Fruit fly (Drosophila melanogaster): ENCODE data around the gene IntS12.

IntS12 gene

dm6 chr3R:26912615-26913014, 49.4 kb downstream of the IntS12 start, which contains the start of gene Ets97D (continued):
- TF ChIP-seq vfl (GFP tag; optimal IDR thresholded peaks at IDR 0.05) (peak; percentile 26), CG14710 (tag; optimal IDR thresholded peaks at IDR 0.05) (peak; percentile 63), unpg (GFP tag; optimal IDR thresholded peaks at IDR 0.05) (no peak), CG9797 (GFP tag; optimal IDR thresholded peaks at IDR 0.05) (peak; percentile 83), CG10543 (GFP tag; optimal IDR thresholded peaks at IDR 0.05) (no peak), CG15601 (tag; optimal IDR thresholded peaks at IDR 0.05) (peak; percentile 62), salm (tag; optimal IDR thresholded peaks at IDR 0.05) (no peak), p53 (GFP tag; optimal IDR thresholded peaks at IDR 0.05) (peak; percentile 1), gfzf (GFP tag; optimal IDR thresholded peaks at IDR 0.05) (peak; percentile 95), CG34224 (GFP tag; IDR thresholded peaks at IDR 0.05; ENCODE audit: partially characterized antibody) (peak; percentile 36; the same call in 2 of the 3 replicates), run (tag; optimal IDR thresholded peaks at IDR 0.05) (no peak), B-H2 (GFP tag; optimal IDR thresholded peaks at IDR 0.05) (peak; percentile 25), MBD-R2 (GFP tag; IDR thresholded peaks at IDR 0.05) (peak; percentile 82), CoRest (tag; optimal IDR thresholded peaks at IDR 0.05) (peak; percentile 38), CG7928 (GFP tag; optimal IDR thresholded peaks at IDR 0.05) (peak; percentile 97), CG8281 (tag; optimal IDR thresholded peaks at IDR 0.05) (no peak), dm (GFP tag; optimal IDR thresholded peaks at IDR 0.05) (peak; percentile 79), repo (GFP tag; optimal IDR thresholded peaks at IDR 0.05) (no peak), YL-1 (GFP tag; optimal IDR thresholded peaks at IDR 0.05) (peak; percentile 82), insv (GFP tag; optimal IDR thresholded peaks at IDR 0.05) (peak in 1 of 2 experiments; percentile 42), Scr (GFP tag; IDR thresholded peaks at IDR 0.05; ENCODE audit: partially characterized antibody) (peak; percentile 19; the same call in 1 of the 2 replicates), trem (tag; optimal IDR thresholded peaks at IDR 0.05) (peak; percentile 48), Dbx (GFP tag; IDR thresholded peaks at IDR 0.05) (no peak), CG4360 (GFP tag; IDR thresholded peaks at IDR 0.05) (0 out of 2 replicates have a peak, but pooled peaks have one; percentile 9), CrebB (tag; optimal IDR thresholded peaks at IDR 0.05) (no peak), CG8290 (GFP tag; optimal IDR thresholded peaks at IDR 0.05) (no peak), CG8290 (tag; optimal IDR thresholded peaks at IDR 0.05) (peak in 1 of 2 experiments; percentile 68), Dp (GFP tag; optimal IDR thresholded peaks at IDR 0.05) (peak; percentile 100), Sry-δ (GFP tag; optimal IDR thresholded peaks at IDR 0.05) (peak; percentile 27), NC2β (GFP tag; optimal IDR thresholded peaks at IDR 0.05) (peak; percentile 37), sima (GFP tag; optimal IDR thresholded peaks at IDR 0.05) (no peak), CG11723 (GFP tag; optimal IDR thresholded peaks at IDR 0.05) (no peak), CG17802 (tag; optimal IDR thresholded peaks at IDR 0.05) (no peak), E2f2 (GFP tag; IDR thresholded peaks at IDR 0.05) (peak; percentile 100), maf-S (GFP tag; optimal IDR thresholded peaks at IDR 0.05) (no peak), az2 (GFP tag; optimal IDR thresholded peaks at IDR 0.05) (no peak), CG4617 (GFP tag; optimal IDR thresholded peaks at IDR 0.05; ENCODE audit: borderline replicate concordance) (peak; percentile 94), stc (GFP tag; IDR thresholded peaks at IDR 0.05) (no peak), kah (GFP tag; optimal IDR thresholded peaks at IDR 0.05) (peak; percentile 75), CG13287 (GFP tag; IDR thresholded peaks at IDR 0.05; ENCODE audit: partially characterized antibody) (peak; percentile 42; the same call in 1 of the 2 replicates), CG1603 (tag; optimal IDR thresholded peaks at IDR 0.05) (peak; percentile 83), CG12769 (tag; optimal IDR thresholded peaks at IDR 0.05) (peak; percentile 8), twi (tag; optimal IDR thresholded peaks at IDR 0.05) (no peak), pum (GFP tag; optimal IDR thresholded peaks at IDR 0.05) (no peak), CHES-1-like (GFP tag; optimal IDR thresholded peaks at IDR 0.05) (peak; percentile 74), Pdp1 (GFP tag; optimal IDR thresholded peaks at IDR 0.05) (peak in 1 of 2 experiments; percentile 31), CG11085 (GFP tag; IDR thresholded peaks at IDR 0.05) (no peak), CG12391 (tag; optimal IDR thresholded peaks at IDR 0.05) (peak; percentile 16)

Measured in whole organism, embryonic.